Worm (Caenorhabditis elegans) whole organism, young adult: ENCODE measurements around the gene sdpn-1.

ENCODE experiments used
- him-1 ChIP-seq: sonication (generic microtip); optimal IDR thresholded peaks from 2 replicates; lab custom pipeline; 2016; ENCODE audit warnings: missing genotype, missing genetic modification reagents, missing genetic modification characterization, missing compliant biosample characterization
- lin-35 ChIP-seq, 3 experiments: fragments of 150-350 bp in 2 of 3; sonication (generic microtip) in 1 of 3; optimal IDR thresholded peaks; 2 replicates each; lab custom pipeline; 2014 to 2018; ENCODE audit warnings: missing biosample characterization in 3 of 3, missing genetic modification characterization in 3 of 3, missing genetic modification reagents in 3 of 3
- lin-40 ChIP-seq: sonication (generic microtip); optimal IDR thresholded peaks from 2 replicates; lab custom pipeline; 2016; ENCODE audit warnings: missing genetic modification characterization, mild to moderate bottlenecking, missing compliant biosample characterization, missing genotype, missing genetic modification reagents
- lsl-1 ChIP-seq: fragments of 200-800 bp; sonication (Bioruptor generic); optimal IDR thresholded peaks from 2 replicates; lab custom pipeline; 2018; ENCODE audit warnings: mild to moderate bottlenecking, missing genetic modification characterization, moderate library complexity, missing compliant biosample characterization
- tlf-1 ChIP-seq: fragments of 200-800 bp; sonication (Bioruptor generic); optimal IDR thresholded peaks from 2 replicates; lab custom pipeline; 2018; ENCODE audit warnings: mild to moderate bottlenecking, missing genetic modification characterization, missing compliant biosample characterization
- ztf-25 ChIP-seq: fragments of 200-800 bp; sonication (Bioruptor generic); IDR thresholded peaks from 2 replicates; pipeline ENCODE4 v1.3.6; 2022; ENCODE audit warnings: missing genetic modification reagents, missing genetic modification characterization, missing compliant biosample characterization

- TF ChIP-seq him-1 (no peak), ztf-25 (GFP tag; lab: Robert Waterston, UW) (no peak), tlf-1 (no peak), lin-35 (GFP tag; optimal IDR thresholded peaks at IDR 0.05; lab: Kevin White, UChicago) (no peak), lin-40 (tag; lab: Kevin White, UChicago) (no peak), lsl-1 (GFP tag; lab: Kevin White, UChicago) (no peak)
Observed at ce11 chrX:8015889-8016288, 17.9 kb upstream of the sdpn-1 start.
